Fruit fly (Drosophila melanogaster): ENCODE measurements around the gene CG18048.

dm6 chr3R:6304947-6305346, 41.0 kb upstream of the CG18048 start, which contains the start of gene Osi16:
- TF ChIP-seq bab1 (GFP tag; optimal IDR thresholded peaks at IDR 0.05): no peak
- no peak for TF ChIP-seq CG7101 (tag; optimal IDR thresholded peaks at IDR 0.05)
- no peak for TF ChIP-seq CG11617 (GFP tag; optimal IDR thresholded peaks at IDR 0.05)
- TF ChIP-seq kay (GFP tag; ENCODE audit: borderline replicate concordance): no peak
- TF ChIP-seq cic (GFP tag; optimal IDR thresholded peaks at IDR 0.05): no peak
- TF ChIP-seq pad (GFP tag; optimal IDR thresholded peaks at IDR 0.05): no peak
- TF ChIP-seq Hr96 (GFP tag; optimal IDR thresholded peaks at IDR 0.05): no peak
- TF ChIP-seq Crg-1 (GFP tag; optimal IDR thresholded peaks at IDR 0.05): no peak
- TF ChIP-seq tj (GFP tag; optimal IDR thresholded peaks at IDR 0.05): no peak
- no peak for TF ChIP-seq CG1620 (GFP tag; optimal IDR thresholded peaks at IDR 0.05)
- TF ChIP-seq toe (GFP tag; optimal IDR thresholded peaks at IDR 0.05): no peak
- no peak for TF ChIP-seq CG33017 (tag; optimal IDR thresholded peaks at IDR 0.05)
